Fruit fly (Drosophila melanogaster) whole organism, prepupa: ENCODE results near the gene CG11811.

ENCODE experiments used
- Blimp-1 ChIP-seq: fragments of 200-800 bp; sonication (Bioruptor generic); optimal IDR thresholded peaks from 3 replicates; lab custom pipeline; 2017; ENCODE audit warnings: missing biosample characterization, missing genetic modification characterization, mild to moderate bottlenecking, moderate library complexity, missing genetic modification reagents
- CG10631 ChIP-seq: fragments of 200-800 bp; sonication (Bioruptor generic); optimal IDR thresholded peaks from 2 replicates; lab custom pipeline; 2016; ENCODE audit warnings: missing biosample characterization, missing genetic modification characterization
- CG11294 ChIP-seq: fragments of 200-800 bp; sonication (Bioruptor generic); IDR thresholded peaks from 2 replicates; pipeline ENCODE4 v1.3.6; 2022; ENCODE audit warnings: missing biosample characterization, missing genetic modification characterization
- CG1621 ChIP-seq: fragments of 200-800 bp; sonication (Bioruptor generic); optimal IDR thresholded peaks from 3 replicates; lab custom pipeline; 2018; ENCODE audit warnings: missing biosample characterization, mild to moderate bottlenecking, missing genetic modification characterization
- CG16779 ChIP-seq: fragments of 200-800 bp; sonication (Bioruptor generic); optimal IDR thresholded peaks from 3 replicates; lab custom pipeline; 2017; ENCODE audit warnings: missing biosample characterization, mild to moderate bottlenecking, missing genetic modification characterization
- CG3032 ChIP-seq: fragments of 200-800 bp; optimal IDR thresholded peaks from 2 replicates; lab custom pipeline; 2019; ENCODE audit warnings: missing biosample characterization, mild to moderate bottlenecking, missing genetic modification characterization, moderate library complexity
- CG31627 ChIP-seq: fragments of 200-800 bp; sonication (Bioruptor generic); optimal IDR thresholded peaks from 3 replicates; lab custom pipeline; 2016; ENCODE audit warnings: missing biosample characterization, missing genetic modification characterization
- CG34406 ChIP-seq: fragments of 200-800 bp; sonication (Bioruptor generic); optimal IDR thresholded peaks from 3 replicates; lab custom pipeline; 2016; ENCODE audit warnings: missing biosample characterization, missing genetic modification characterization
- CG3919 ChIP-seq: fragments of 200-800 bp; sonication (Bioruptor generic); optimal IDR thresholded peaks from 3 replicates; lab custom pipeline; 2016; ENCODE audit warnings: missing biosample characterization, missing genetic modification characterization
- CG6163 ChIP-seq: fragments of 200-800 bp; sonication (Bioruptor generic); IDR thresholded peaks from 3 replicates; pipeline ENCODE4 v1.3.6; 2022; ENCODE audit warnings: missing biosample characterization, missing genetic modification characterization
- CG6808 ChIP-seq: fragments of 200-800 bp; sonication (Bioruptor generic); optimal IDR thresholded peaks from 3 replicates; lab custom pipeline; 2017; ENCODE audit warnings: missing biosample characterization, missing genetic modification characterization, mild to moderate bottlenecking, moderate library complexity, missing genetic modification reagents
- CG6854 ChIP-seq: fragments of 200-800 bp; sonication (Bioruptor generic); optimal IDR thresholded peaks from 2 replicates; lab custom pipeline; 2017; ENCODE audit warnings: missing biosample characterization, mild to moderate bottlenecking, missing genetic modification characterization
- CG7368 ChIP-seq: fragments of 200-800 bp; sonication (Bioruptor generic); optimal IDR thresholded peaks from 3 replicates; lab custom pipeline; 2016; ENCODE audit warnings: missing biosample characterization, missing genetic modification characterization
- CG8119 ChIP-seq: fragments of 200-800 bp; sonication (Bioruptor generic); IDR thresholded peaks from 3 replicates; pipeline ENCODE4 v1.3.6; 2022; ENCODE audit warnings: missing biosample characterization, missing genetic modification characterization
- CG8319 ChIP-seq: fragments of 200-800 bp; sonication (Bioruptor generic); optimal IDR thresholded peaks from 3 replicates; lab custom pipeline; 2016; ENCODE audit warnings: missing biosample characterization, missing genetic modification characterization
- CG9139 ChIP-seq: fragments of 200-800 bp; sonication (Bioruptor generic); optimal IDR thresholded peaks from 3 replicates; lab custom pipeline; 2017; ENCODE audit warnings: missing biosample characterization, mild to moderate bottlenecking, missing genetic modification characterization
- Eip75B ChIP-seq: fragments of 200-800 bp; sonication (Bioruptor generic); optimal IDR thresholded peaks from 3 replicates; lab custom pipeline; 2016; ENCODE audit warnings: missing biosample characterization, missing genetic modification characterization
- Eip78C ChIP-seq: fragments of 200-800 bp; sonication (Bioruptor generic); peaks from one replicate; lab custom pipeline; 2016; ENCODE audit warnings: missing biosample characterization, missing genetic modification characterization
- Eip93F ChIP-seq: fragments of 200-800 bp; sonication (Bioruptor generic); optimal IDR thresholded peaks from 2 replicates; lab custom pipeline; 2016; ENCODE audit warnings: missing biosample characterization, mild to moderate bottlenecking, missing genetic modification characterization
- Ets96B ChIP-seq: fragments of 200-800 bp; optimal IDR thresholded peaks from 2 replicates; lab custom pipeline; 2019; ENCODE audit warnings: missing biosample characterization, mild to moderate bottlenecking, missing genetic modification characterization, moderate library complexity
- Gug ChIP-seq: fragments of 200-800 bp; sonication (Bioruptor generic); IDR thresholded peaks from 2 replicates; pipeline ENCODE4 v1.3.6; 2022; ENCODE audit warnings: missing biosample characterization, missing genetic modification characterization
- Hr38 ChIP-seq: sonication (Bioruptor generic); optimal IDR thresholded peaks from 2 replicates; lab custom pipeline; 2016; ENCODE audit warnings: missing biosample characterization, missing genetic modification characterization
- Hr39 ChIP-seq: fragments of 200-800 bp; sonication (Bioruptor generic); optimal IDR thresholded peaks from 2 replicates; lab custom pipeline; 2016; ENCODE audit warnings: missing biosample characterization, missing genetic modification characterization
- Hr4 ChIP-seq: fragments of 200-800 bp; sonication (Bioruptor generic); optimal IDR thresholded peaks from 3 replicates; lab custom pipeline; 2016; ENCODE audit warnings: missing biosample characterization, missing genetic modification characterization
- Lpt ChIP-seq: fragments of 200-800 bp; sonication (Bioruptor generic); optimal IDR thresholded peaks from 3 replicates; lab custom pipeline; 2016; ENCODE audit warnings: missing biosample characterization, missing genetic modification characterization
- Met ChIP-seq: fragments of 200-800 bp; sonication (Bioruptor generic); optimal IDR thresholded peaks from 3 replicates; lab custom pipeline; 2016; ENCODE audit warnings: missing biosample characterization, missing genetic modification characterization
- Smox ChIP-seq: fragments of 200-800 bp; sonication (Bioruptor generic); optimal IDR thresholded peaks from 3 replicates; lab custom pipeline; 2016; ENCODE audit warnings: missing biosample characterization, missing genetic modification characterization
- Sox14 ChIP-seq: fragments of 200-800 bp; sonication (Bioruptor generic); optimal IDR thresholded peaks from 3 replicates; lab custom pipeline; 2016; ENCODE audit warnings: missing biosample characterization, missing genetic modification characterization
- Sox15 ChIP-seq: fragments of 200-800 bp; sonication (Bioruptor generic); optimal IDR thresholded peaks from 3 replicates; lab custom pipeline; 2016; ENCODE audit warnings: missing biosample characterization, missing genetic modification characterization
- achi ChIP-seq: fragments of 200-800 bp; sonication (Bioruptor generic); optimal IDR thresholded peaks from 3 replicates; lab custom pipeline; 2016; ENCODE audit warnings: missing biosample characterization, missing genetic modification characterization
- cyc ChIP-seq: fragments of 200-800 bp; sonication (Bioruptor generic); optimal IDR thresholded peaks from 3 replicates; lab custom pipeline; 2016; ENCODE audit warnings: missing biosample characterization, missing genetic modification characterization
- dsx ChIP-seq: fragments of 200-800 bp; optimal IDR thresholded peaks from 3 replicates; lab custom pipeline; 2019; ENCODE audit warnings: missing biosample characterization, mild to moderate bottlenecking, missing genetic modification characterization, moderate library complexity; ENCODE audit not compliant: poor library complexity, severe bottlenecking
- eg ChIP-seq: fragments of 200-800 bp; sonication (Bioruptor generic); IDR thresholded peaks from 3 replicates; pipeline ENCODE4 v1.3.6; 2022; ENCODE audit warnings: missing biosample characterization, missing genetic modification characterization
- esn ChIP-seq: fragments of 200-800 bp; sonication (Bioruptor generic); optimal IDR thresholded peaks from 2 replicates; lab custom pipeline; 2016; ENCODE audit warnings: missing biosample characterization, mild to moderate bottlenecking, missing genetic modification characterization, moderate library complexity
- fd85E ChIP-seq: fragments of 200-800 bp; sonication (Bioruptor generic); optimal IDR thresholded peaks from 3 replicates; lab custom pipeline; 2016; ENCODE audit warnings: missing biosample characterization, missing genetic modification characterization
- net ChIP-seq: fragments of 200-800 bp; sonication (Bioruptor generic); optimal IDR thresholded peaks from 3 replicates; lab custom pipeline; 2016; ENCODE audit warnings: missing biosample characterization, missing genetic modification characterization
- ss ChIP-seq, 2 experiments: fragments of 200-800 bp; sonication (Bioruptor generic); optimal IDR thresholded peaks; 2 replicates in 1 of 2; 3 replicates in 1 of 2; lab custom pipeline; 2017 to 2018; ENCODE audit warnings: mild to moderate bottlenecking in 2 of 2, missing biosample characterization in 2 of 2, missing genetic modification characterization in 2 of 2, moderate library complexity in 1 of 2

Gene CG11811

dm6 chr3L:10723596-10723995 is 32.8 kb downstream of the CG11811 start:
- TF ChIP-seq achi (GFP tag; lab: Kevin White, UChicago) (no peak), Lpt (GFP tag; lab: Kevin White, UChicago) (no peak), CG34406 (GFP tag; lab: Kevin White, UChicago) (no peak), Smox (GFP tag; lab: Kevin White, UChicago) (no peak), CG8319 (GFP tag; lab: Kevin White, UChicago) (no peak), Gug (GFP tag; lab: Robert Waterston, UW) (no peak), net (no peak), CG31627 (GFP tag; lab: Kevin White, UChicago) (no peak)

DNA sequence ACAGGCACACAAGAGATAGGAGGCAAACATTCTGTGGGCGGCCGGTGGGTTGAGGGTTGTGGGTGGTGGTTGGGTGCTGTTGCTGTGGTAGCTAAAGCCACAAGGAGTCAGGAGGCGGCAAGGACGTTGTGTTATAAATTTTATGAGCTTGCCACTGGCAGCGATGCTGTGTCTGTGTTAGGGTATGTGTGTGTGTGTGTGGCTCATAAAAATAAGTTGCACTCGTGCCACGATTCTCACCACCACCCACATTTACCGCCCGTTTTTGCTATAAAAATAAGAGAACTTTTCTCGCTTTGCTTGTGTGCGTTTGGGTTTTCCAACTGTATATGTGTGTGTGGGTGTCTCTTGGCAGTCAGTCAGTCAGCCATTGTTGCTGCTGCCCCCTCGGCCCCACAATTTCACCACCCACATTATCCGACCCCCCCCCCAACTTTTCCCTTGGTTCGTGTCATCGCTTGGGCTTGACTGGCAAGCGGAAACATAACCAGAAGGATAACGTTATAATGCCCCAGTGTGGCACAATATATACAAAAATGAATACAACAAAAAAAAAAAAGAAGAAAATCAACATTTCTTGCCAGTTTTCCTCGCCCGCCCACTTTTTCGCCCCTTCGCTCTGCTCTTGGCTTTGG is 34.1 kb downstream of the CG11811 start:
- TF ChIP-seq CG11294, result no peak
- peak in 1 of 2 experiments; percentile 8 for TF ChIP-seq ss (GFP tag; optimal IDR thresholded peaks at IDR 0.05; lab: Kevin White, UChicago)
- TF ChIP-seq CG7368 (GFP tag; lab: Kevin White, UChicago), result peak; percentile 44

DNA sequence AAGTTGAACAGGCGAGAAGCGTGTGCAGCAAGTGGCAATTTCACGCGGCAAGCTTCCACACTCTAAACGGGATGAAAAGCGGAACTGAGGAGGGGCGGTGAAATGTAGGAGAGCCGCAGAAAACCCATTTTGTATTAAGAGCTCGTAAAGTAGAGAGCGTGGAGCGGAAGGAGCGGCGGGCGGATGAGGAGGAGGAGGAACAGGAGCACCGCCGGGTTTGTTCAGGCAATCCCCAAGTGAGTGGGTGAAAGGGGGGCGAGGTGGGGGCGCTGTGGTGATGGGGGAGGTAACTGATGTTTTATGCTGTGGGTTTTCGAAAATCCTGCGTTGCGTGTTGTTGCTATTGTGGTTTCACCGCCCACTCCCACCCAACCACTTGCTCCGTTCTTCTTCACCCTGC is 36.3 kb downstream of the CG11811 start:
- TF ChIP-seq CG7368 (GFP tag; lab: Kevin White, UChicago) (peak; percentile 5), CG8119 (GFP tag; lab: Robert Waterston, UW) (no peak), Eip93F (GFP tag; lab: Kevin White, UChicago) (no peak), CG16779 (tag; lab: Kevin White, UChicago) (no peak), CG3919 (GFP tag; lab: Kevin White, UChicago) (no peak), CG10631 (GFP tag; lab: Kevin White, UChicago) (no peak), CG6163 (GFP tag; lab: Robert Waterston, UW) (0 out of 3 replicates have a peak, but pooled peaks have one; percentile 26), Gug (GFP tag; lab: Robert Waterston, UW) (no peak)
- TF ChIP-seq, all 60 proteins: peak for 2

DNA sequence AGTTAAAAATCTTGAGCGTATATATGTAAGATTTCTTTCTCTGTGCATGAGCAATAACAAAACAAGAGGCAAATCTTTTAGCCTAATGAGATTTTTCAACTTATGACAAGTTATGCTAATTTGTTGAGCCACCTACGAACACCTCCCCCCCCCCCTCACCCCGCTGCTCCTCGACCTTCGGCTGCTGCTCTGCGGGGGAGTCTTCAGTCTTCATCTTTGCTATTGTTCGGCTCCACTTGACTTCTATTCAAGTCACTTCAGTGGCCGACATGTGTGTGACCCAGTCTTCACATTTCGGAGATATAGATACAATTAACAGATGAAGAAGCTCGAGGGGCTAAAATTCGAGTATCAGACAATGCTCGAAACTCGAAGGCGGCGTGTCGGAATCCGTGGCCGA is 41.2 kb downstream of the CG11811 start:
- TF ChIP-seq esn (no peak), CG1621 (tag; lab: Kevin White, UChicago) (no peak), CG3919 (GFP tag; lab: Kevin White, UChicago) (no peak), net (no peak), Hr38 (GFP tag; lab: Kevin White, UChicago) (no peak), Eip93F (GFP tag; lab: Kevin White, UChicago) (no peak)

dm6 chr3L:10733502-10733901 is 42.7 kb downstream of the CG11811 start:
- TF ChIP-seq Sox14 (GFP tag; lab: Kevin White, UChicago), result no peak

dm6 chr3L:10734561-10734960 is 43.7 kb downstream of the CG11811 start:
- peak; percentile 21 for TF ChIP-seq CG6854 (GFP tag; lab: Kevin White, UChicago)
- no peak for TF ChIP-seq fd85E (GFP tag; lab: Kevin White, UChicago)
- TF ChIP-seq Eip75B (GFP tag; lab: Kevin White, UChicago), result no peak
- TF ChIP-seq Gug (GFP tag; lab: Robert Waterston, UW), result no peak
- TF ChIP-seq Blimp-1, result no peak
- peak; percentile 8 for TF ChIP-seq CG3919 (GFP tag; lab: Kevin White, UChicago)
- TF ChIP-seq Eip78C, result peak; percentile 0
- peak; percentile 3 for TF ChIP-seq CG6808 (GFP tag; lab: Kevin White, UChicago)

DNA sequence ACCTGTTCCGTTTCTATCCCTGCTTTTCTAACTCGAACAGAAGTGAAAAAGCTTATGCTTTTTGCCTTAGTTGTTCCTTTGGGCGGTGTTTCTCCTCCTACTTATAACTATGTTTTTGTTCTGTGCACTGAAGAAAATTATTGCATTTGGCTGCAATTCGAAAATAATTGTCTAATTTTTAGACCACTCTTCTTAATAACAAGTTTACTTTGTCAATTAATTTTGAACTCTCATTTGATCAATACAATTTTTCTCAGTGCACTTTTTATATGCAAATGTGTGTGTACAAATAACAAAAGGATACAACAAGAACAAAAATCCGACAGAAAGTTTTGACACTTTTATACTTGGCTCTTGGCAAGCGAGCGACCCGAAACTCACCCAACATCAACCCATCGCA is 44.3 kb downstream of the CG11811 start:
- TF ChIP-seq Eip75B (GFP tag; lab: Kevin White, UChicago) (no peak), Ets96B (peak; percentile 32), Met (GFP tag; lab: Kevin White, UChicago) (peak; percentile 46), CG9139 (no peak), CG8119 (GFP tag; lab: Robert Waterston, UW) (peak; percentile 70), CG3032 (tag; lab: Kevin White, UChicago) (peak; percentile 44), Smox (GFP tag; lab: Kevin White, UChicago) (peak; percentile 22), Blimp-1 (no peak), CG6808 (GFP tag; lab: Kevin White, UChicago) (no peak), Hr39 (peak; percentile 45), Eip78C (peak; percentile 86), Hr4 (GFP tag; lab: Kevin White, UChicago) (peak; percentile 71), dsx (peak; percentile 35), CG16779 (tag; lab: Kevin White, UChicago) (no peak), ss (GFP tag; optimal IDR thresholded peaks at IDR 0.05; lab: Kevin White, UChicago) (no peak), CG6163 (GFP tag; lab: Robert Waterston, UW) (peak; percentile 73), esn (peak; percentile 2), cyc (GFP tag; lab: Kevin White, UChicago) (no peak), CG11294 (no peak), eg (GFP tag; lab: Robert Waterston, UW) (0 out of 3 replicates have a peak, but pooled peaks have one; percentile 51), Sox15 (GFP tag; lab: Kevin White, UChicago) (no peak)
